Worm (Caenorhabditis elegans) whole organism, late embryonic: ENCODE results near the gene gcy-13.

Experiments used
- C08G9.2 ChIP-seq: sonication (generic microtip); optimal IDR thresholded peaks from 2 replicates; lab custom pipeline; 2016; ENCODE audit warnings: mild to moderate bottlenecking, missing genetic modification characterization, moderate library complexity, missing compliant biosample characterization
- C38D4.7 ChIP-seq: fragments of 200-800 bp; sonication (Bioruptor generic); optimal IDR thresholded peaks from 2 replicates; lab custom pipeline; 2018; ENCODE audit warnings: mild to moderate bottlenecking, missing genetic modification characterization, moderate library complexity, missing compliant biosample characterization
- K02D7.2 ChIP-seq: sonication (generic microtip); optimal IDR thresholded peaks from 2 replicates; lab custom pipeline; 2017; ENCODE audit warnings: mild to moderate bottlenecking, missing genetic modification characterization, missing compliant biosample characterization
- K09A11.1 ChIP-seq: sonication (generic microtip); optimal IDR thresholded peaks from 2 replicates; lab custom pipeline; 2017; ENCODE audit warnings: antibody characterized with exemption, mild to moderate bottlenecking, missing genetic modification characterization, missing compliant biosample characterization; ENCODE audit not compliant: insufficient read depth
- Y22D7AL.16 ChIP-seq: sonication (generic microtip); optimal IDR thresholded peaks from 2 replicates; lab custom pipeline; 2016; ENCODE audit warnings: missing genetic modification characterization, missing compliant biosample characterization
- ceh-19 ChIP-seq: fragments of 200-800 bp; sonication (Bioruptor generic); optimal IDR thresholded peaks from 2 replicates; lab custom pipeline; 2018; ENCODE audit warnings: mild to moderate bottlenecking, missing genetic modification characterization, missing compliant biosample characterization
- ceh-22 ChIP-seq: sonication (generic microtip); optimal IDR thresholded peaks from 2 replicates; lab custom pipeline; 2017; ENCODE audit warnings: missing biosample characterization, missing genetic modification characterization
- ceh-24 ChIP-seq: sonication (generic microtip); optimal IDR thresholded peaks from 2 replicates; lab custom pipeline; 2016; ENCODE audit warnings: mild to moderate bottlenecking, missing genetic modification characterization, missing compliant biosample characterization
- ceh-31 ChIP-seq: sonication (generic microtip); optimal IDR thresholded peaks from 2 replicates; lab custom pipeline; 2016; ENCODE audit warnings: missing genetic modification characterization, missing compliant biosample characterization
- ceh-34 ChIP-seq: sonication (generic microtip); optimal IDR thresholded peaks from 2 replicates; lab custom pipeline; 2016; ENCODE audit warnings: mild to moderate bottlenecking, missing genetic modification characterization, missing compliant biosample characterization
- ceh-48 ChIP-seq: sonication (generic microtip); optimal IDR thresholded peaks from 2 replicates; lab custom pipeline; 2016; ENCODE audit warnings: missing genetic modification characterization, inconsistent platforms, missing compliant biosample characterization
- ceh-6 ChIP-seq: fragments of 200-800 bp; sonication (Bioruptor generic); optimal IDR thresholded peaks from 2 replicates; lab custom pipeline; 2018; ENCODE audit warnings: mild to moderate bottlenecking, missing genetic modification characterization, missing compliant biosample characterization
- ceh-9 ChIP-seq: sonication (generic microtip); optimal IDR thresholded peaks from 2 replicates; lab custom pipeline; 2016; ENCODE audit warnings: mild to moderate bottlenecking, missing genetic modification characterization, inconsistent platforms, missing compliant biosample characterization
- che-1 ChIP-seq: sonication (generic microtip); optimal IDR thresholded peaks from 2 replicates; lab custom pipeline; 2016; ENCODE audit warnings: mild to moderate bottlenecking, missing genetic modification characterization, missing compliant biosample characterization
- elt-2 ChIP-seq: sonication (generic microtip); optimal IDR thresholded peaks from 2 replicates; lab custom pipeline; 2016; ENCODE audit warnings: missing genetic modification reagents, missing genetic modification characterization, missing compliant biosample characterization
- eyg-1 ChIP-seq: sonication (generic microtip); optimal IDR thresholded peaks from 2 replicates; lab custom pipeline; 2016; ENCODE audit warnings: missing genotype, missing genetic modification characterization, missing compliant biosample characterization
- fkh-10 ChIP-seq: fragments of 150-350 bp; optimal IDR thresholded peaks from 2 replicates; lab custom pipeline; 2014; ENCODE audit warnings: missing biosample characterization, missing genetic modification reagents, missing genetic modification characterization
- fkh-6 ChIP-seq: sonication (generic microtip); optimal IDR thresholded peaks from 2 replicates; lab custom pipeline; 2016; ENCODE audit warnings: missing genetic modification characterization, missing compliant biosample characterization
- gmeb-2 ChIP-seq: sonication (generic microtip); optimal IDR thresholded peaks from 2 replicates; lab custom pipeline; 2016; ENCODE audit warnings: missing genetic modification characterization, inconsistent platforms, missing compliant biosample characterization
- hlh-13 ChIP-seq: fragments of 200-800 bp; sonication (Bioruptor generic); optimal IDR thresholded peaks from 2 replicates; lab custom pipeline; 2018; ENCODE audit warnings: mild to moderate bottlenecking, missing genetic modification characterization, missing compliant biosample characterization
- hlh-6 ChIP-seq: sonication (generic microtip); optimal IDR thresholded peaks from 2 replicates; lab custom pipeline; 2016; ENCODE audit warnings: missing genotype, missing genetic modification characterization, missing compliant biosample characterization
- hlh-8 ChIP-seq: sonication (generic microtip); optimal IDR thresholded peaks from 2 replicates; lab custom pipeline; 2016; ENCODE audit warnings: missing genotype, missing genetic modification characterization, missing compliant biosample characterization
- lim-6 ChIP-seq: sonication (generic microtip); optimal IDR thresholded peaks from 2 replicates; lab custom pipeline; 2016; ENCODE audit warnings: missing genetic modification characterization, missing compliant biosample characterization
- madf-2 ChIP-seq: sonication (generic microtip); optimal IDR thresholded peaks from 2 replicates; lab custom pipeline; 2017; ENCODE audit warnings: missing genetic modification characterization, missing compliant biosample characterization
- nhr-11 ChIP-seq: fragments of 150-350 bp; optimal IDR thresholded peaks from 2 replicates; lab custom pipeline; 2014; ENCODE audit warnings: missing biosample characterization, missing genetic modification characterization
- nhr-232 ChIP-seq: sonication (generic microtip); optimal IDR thresholded peaks from 2 replicates; lab custom pipeline; 2016; ENCODE audit warnings: missing genetic modification characterization, missing compliant biosample characterization
- npax-4 ChIP-seq: sonication (generic microtip); optimal IDR thresholded peaks from 2 replicates; lab custom pipeline; 2016; ENCODE audit warnings: missing genetic modification characterization, missing compliant biosample characterization
- odd-2 ChIP-seq: sonication (generic microtip); optimal IDR thresholded peaks from 2 replicates; lab custom pipeline; 2017; ENCODE audit warnings: antibody characterized with exemption, mild to moderate bottlenecking, missing genetic modification characterization, missing compliant biosample characterization
- pat-9 ChIP-seq: fragments of 200-800 bp; sonication (Bioruptor generic); optimal IDR thresholded peaks from 2 replicates; lab custom pipeline; 2018; ENCODE audit warnings: mild to moderate bottlenecking, missing genetic modification characterization, moderate library complexity, missing compliant biosample characterization
- pax-1 ChIP-seq: fragments of 150-350 bp; optimal IDR thresholded peaks from 2 replicates; lab custom pipeline; 2014; ENCODE audit warnings: missing biosample characterization, missing genetic modification characterization
- pha-2 ChIP-seq: sonication (generic microtip); optimal IDR thresholded peaks from 2 replicates; lab custom pipeline; 2017; ENCODE audit warnings: mild to moderate bottlenecking, missing genetic modification characterization, missing compliant biosample characterization
- pros-1 ChIP-seq: fragments of 150-350 bp; optimal IDR thresholded peaks from 2 replicates; lab custom pipeline; 2014; ENCODE audit warnings: missing biosample characterization, missing genetic modification reagents, missing genetic modification characterization
- ref-2 ChIP-seq: sonication (generic microtip); optimal IDR thresholded peaks from 2 replicates; lab custom pipeline; 2016; ENCODE audit warnings: missing genetic modification characterization, missing compliant biosample characterization
- sox-2 ChIP-seq: fragments of 200-800 bp; sonication (Bioruptor generic); IDR thresholded peaks from 2 replicates; pipeline ENCODE4 v1.3.6; 2022; ENCODE audit warnings: missing genetic modification reagents, missing genetic modification characterization, missing compliant biosample characterization
- tbx-7 ChIP-seq: sonication (generic microtip); optimal IDR thresholded peaks from 2 replicates; lab custom pipeline; 2016; ENCODE audit warnings: missing genotype, missing genetic modification characterization, missing compliant biosample characterization
- unc-3 ChIP-seq, 2 experiments: fragments of 200-800 bp in 1 of 2; sonication (Bioruptor generic) in 1 of 2; sonication (generic microtip) in 1 of 2; conservative IDR thresholded peaks in 1 of 2; optimal IDR thresholded peaks in 1 of 2; 2 replicates each; pipeline versions ENCODE4 v1.3.6 to Lab custom; 2016 to 2022; ENCODE audit warnings: missing compliant biosample characterization in 2 of 2, missing genetic modification characterization in 2 of 2, missing genetic modification reagents in 1 of 2
- unc-42 ChIP-seq: sonication (generic microtip); optimal IDR thresholded peaks from 2 replicates; lab custom pipeline; 2016; ENCODE audit warnings: missing genotype, missing genetic modification characterization, missing compliant biosample characterization
- unc-55 ChIP-seq: sonication (generic microtip); optimal IDR thresholded peaks from 2 replicates; lab custom pipeline; 2017; ENCODE audit warnings: missing biosample characterization, missing genetic modification reagents, missing genetic modification characterization
- ztf-16 ChIP-seq: sonication (generic microtip); optimal IDR thresholded peaks from 2 replicates; lab custom pipeline; 2017; ENCODE audit warnings: missing genetic modification characterization, missing compliant biosample characterization

Gene gcy-13

ce11 chrV:12369437-12369836 is at the start of gene gcy-13:
Gene gcy-13, minus strand, starts transcription at chrV:12369537.
- TF ChIP-seq pat-9 (tag; lab: Kevin White, UChicago) (no peak), ceh-48 (tag; lab: Kevin White, UChicago) (no peak), ceh-31 (tag; lab: Kevin White, UChicago) (no peak), hlh-13 (GFP tag; lab: Kevin White, UChicago) (no peak), ceh-24 (no peak), ceh-19 (GFP tag; lab: Kevin White, UChicago) (no peak), fkh-6 (tag; lab: Kevin White, UChicago) (no peak), ceh-9 (tag; lab: Kevin White, UChicago) (no peak), ztf-16 (tag; lab: Kevin White, UChicago) (no peak), ref-2 (tag; lab: Kevin White, UChicago) (no peak), ceh-6 (GFP tag; lab: Kevin White, UChicago) (no peak), fkh-10 (no peak), K09A11.1 (tag; lab: Kevin White, UChicago) (no peak), unc-42 (no peak)

DNA sequence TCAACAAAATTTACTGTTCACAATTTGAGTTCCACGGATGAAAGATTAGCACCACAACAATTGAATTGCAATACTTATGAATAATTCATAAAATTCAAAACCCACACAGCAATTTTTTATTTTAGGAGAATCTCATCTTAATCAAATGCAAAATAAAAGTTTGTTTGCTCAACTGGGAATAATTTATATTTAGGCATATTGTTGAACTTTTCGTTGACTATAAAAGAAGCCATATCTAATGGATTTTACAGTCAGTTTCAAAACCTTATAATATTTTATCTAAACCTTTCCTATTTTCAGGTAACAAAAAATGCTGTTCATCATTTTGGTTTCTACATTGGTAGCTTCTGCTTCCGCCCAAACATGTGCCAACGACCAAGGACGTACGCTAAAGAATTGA is 49.0 kb upstream of the gcy-13 start, which contains the start of gene C54D10.3:
TSS of gene C54D10.3 (plus strand) at position 301 of the 400 bp plus-strand sequence.
- no peak for TF ChIP-seq C38D4.7
- no peak for TF ChIP-seq gmeb-2
- TF ChIP-seq ref-2 (tag; lab: Kevin White, UChicago) = no peak
- TF ChIP-seq elt-2 = no peak
- no peak for TF ChIP-seq hlh-6 (tag; lab: Kevin White, UChicago)
- no peak for TF ChIP-seq ceh-34 (tag; lab: Kevin White, UChicago)
- TF ChIP-seq unc-3 (GFP tag; conservative IDR thresholded peaks at IDR 0.05; lab: Robert Waterston, UW) = no peak
- TF ChIP-seq unc-3 (tag; optimal IDR thresholded peaks at IDR 0.05; lab: Kevin White, UChicago) = no peak
- TF ChIP-seq fkh-6 (tag; lab: Kevin White, UChicago) = no peak
- no peak for TF ChIP-seq ceh-24
- no peak for TF ChIP-seq ztf-16 (tag; lab: Kevin White, UChicago)
- no peak for TF ChIP-seq pax-1 (tag; lab: Kevin White, UChicago)
- no peak for TF ChIP-seq eyg-1 (tag; lab: Kevin White, UChicago)
- no peak for TF ChIP-seq lim-6
- no peak for TF ChIP-seq ceh-19 (GFP tag; lab: Kevin White, UChicago)
- no peak for TF ChIP-seq nhr-232 (tag; lab: Kevin White, UChicago)
- no peak for TF ChIP-seq nhr-11 (tag; lab: Kevin White, UChicago)

DNA sequence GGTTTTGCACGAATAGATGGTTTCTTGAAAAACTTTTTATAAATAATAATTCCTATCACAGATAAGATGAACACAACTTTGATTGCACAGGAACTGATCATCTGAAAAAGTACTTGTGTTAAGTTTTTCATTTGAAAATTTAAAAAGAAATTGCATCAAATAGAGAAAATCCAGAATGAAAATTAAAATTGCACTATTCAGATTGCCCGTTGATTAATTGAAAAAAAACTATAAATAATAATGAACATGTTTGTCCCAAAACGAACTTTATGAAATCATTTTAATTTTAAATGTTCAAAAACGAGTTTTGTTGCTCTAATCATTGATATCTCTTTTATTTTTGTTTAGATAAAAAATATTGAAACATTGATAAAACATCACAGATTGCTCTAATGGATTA is 47.9 kb upstream of the gcy-13 start, which contains the start of gene cdr-3:
TSS of gene cdr-3 (minus strand) at position 101 of the 400 bp plus-strand sequence.
- TF ChIP-seq Y22D7AL.16 (tag; lab: Kevin White, UChicago) (no peak), sox-2 (GFP tag; lab: Robert Waterston, UW) (no peak), tbx-7 (tag; lab: Kevin White, UChicago) (no peak), C08G9.2 (tag; lab: Kevin White, UChicago) (no peak), ceh-24 (no peak), che-1 (tag; lab: Kevin White, UChicago) (no peak), madf-2 (tag; lab: Kevin White, UChicago) (no peak), hlh-8 (tag; lab: Kevin White, UChicago) (no peak), unc-55 (GFP tag; lab: Kevin White, UChicago) (no peak), hlh-13 (GFP tag; lab: Kevin White, UChicago) (no peak), ceh-9 (tag; lab: Kevin White, UChicago) (no peak), K02D7.2 (tag; lab: Kevin White, UChicago) (no peak), elt-2 (no peak), npax-4 (tag; lab: Kevin White, UChicago) (no peak), nhr-232 (tag; lab: Kevin White, UChicago) (no peak), ceh-22 (tag; lab: Kevin White, UChicago) (no peak), odd-2 (no peak), pha-2 (tag; lab: Kevin White, UChicago) (no peak), pros-1 (no peak)
